Fruit fly (Drosophila melanogaster) S2 (cell line): ENCODE measurements around the gene CG14300.

Experiments used
- CG8478 ChIP-seq: fragments of >200 bp; optimal IDR thresholded peaks from 2 replicates; lab custom pipeline; 2018
- CTCF ChIP-seq, 2 experiments: fragments of >200 bp; optimal IDR thresholded peaks; 2 replicates each; lab custom pipeline; 2018

DNA sequence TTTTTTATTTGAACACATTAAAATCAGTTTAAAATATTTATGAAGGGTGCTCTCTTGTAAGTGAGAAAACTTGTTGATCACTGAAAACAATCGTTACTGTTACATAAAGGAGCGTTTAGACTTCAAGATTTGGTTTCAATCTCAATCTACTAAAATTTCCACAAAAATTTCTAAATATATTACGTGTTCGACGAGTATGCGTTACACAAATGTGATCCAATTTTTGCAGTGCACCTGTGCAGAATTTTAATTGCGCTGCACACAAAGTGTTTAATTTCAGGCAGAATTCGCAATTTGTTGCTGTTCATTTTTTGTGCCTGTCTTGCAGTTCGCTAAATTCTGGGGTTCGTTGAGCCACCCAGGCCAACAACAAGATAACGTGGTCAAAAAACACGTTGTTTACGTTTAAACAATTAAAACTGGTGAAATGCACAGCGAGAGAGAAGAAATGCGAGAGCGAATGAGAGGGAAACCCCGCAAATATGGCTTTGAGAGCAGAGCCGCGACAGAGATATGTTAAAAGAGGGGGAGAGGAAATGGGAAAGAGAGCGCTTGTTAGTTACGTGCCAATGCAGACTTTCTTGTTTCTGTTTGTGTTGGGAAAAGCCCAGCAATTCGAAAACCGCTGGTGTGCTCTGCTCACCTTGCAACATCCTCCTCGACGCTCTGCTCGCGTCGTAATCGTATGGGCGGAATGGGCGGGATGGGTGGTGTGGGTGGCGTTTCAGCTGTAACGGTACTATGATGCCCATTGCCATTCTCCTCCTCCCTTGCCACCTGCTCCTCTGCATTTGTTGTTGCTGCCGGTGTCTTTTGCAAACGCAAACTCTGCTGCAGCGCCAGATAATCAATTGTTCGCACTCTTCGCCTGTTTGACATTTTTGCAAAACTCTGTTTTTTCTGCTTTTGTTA, 49.1 kb upstream of the CG14300 start:
- no peak for TF ChIP-seq CG8478
- no peak for TF ChIP-seq CTCF (optimal IDR thresholded peaks at IDR 0.05; lab: Kevin White, UChicago)
